Worm (Caenorhabditis elegans) whole organism, L2 larva: ENCODE measurements around the gene Y38F1A.4.

Source experiments
- F13H6.1 ChIP-seq: sonication (generic microtip); optimal IDR thresholded peaks from 2 replicates; lab custom pipeline; 2016; ENCODE audit warnings: missing genetic modification characterization, missing compliant biosample characterization
- R02D3.7 ChIP-seq: fragments of 150-350 bp; optimal IDR thresholded peaks from 2 replicates; lab custom pipeline; 2014; ENCODE audit warnings: missing biosample characterization, missing genetic modification characterization
- Y55F3AM.14 ChIP-seq: fragments of 200-800 bp; sonication (Bioruptor generic); optimal IDR thresholded peaks from 2 replicates; lab custom pipeline; 2018; ENCODE audit warnings: mild to moderate bottlenecking, missing genetic modification characterization, missing compliant biosample characterization
- alr-1 ChIP-seq: fragments of 150-350 bp; optimal IDR thresholded peaks from 2 replicates; lab custom pipeline; 2014; ENCODE audit warnings: missing biosample characterization, missing genetic modification characterization
- aly-2 ChIP-seq: fragments of 150-350 bp; optimal IDR thresholded peaks from 2 replicates; lab custom pipeline; 2014; ENCODE audit warnings: missing biosample characterization, missing genetic modification characterization
- blmp-1 ChIP-seq: sonication (generic microtip); optimal IDR thresholded peaks from 2 replicates; lab custom pipeline; 2017; ENCODE audit warnings: missing genetic modification characterization, mild to moderate bottlenecking, missing compliant biosample characterization, antibody characterized with exemption, moderate library complexity; ENCODE audit not compliant: insufficient read depth
- ceh-82 ChIP-seq: fragments of 150-350 bp; optimal IDR thresholded peaks from 2 replicates; lab custom pipeline; 2014; ENCODE audit warnings: missing biosample characterization, missing genetic modification characterization
- crh-2 ChIP-seq: sonication (generic microtip); optimal IDR thresholded peaks from 2 replicates; lab custom pipeline; 2017; ENCODE audit warnings: missing biosample characterization, missing genetic modification characterization
- egl-27 ChIP-seq: sonication (generic microtip); optimal IDR thresholded peaks from 3 replicates; lab custom pipeline; 2017; ENCODE audit warnings: missing biosample characterization, missing genetic modification reagents, missing genetic modification characterization
- elt-1 ChIP-seq: fragments of 150-350 bp; optimal IDR thresholded peaks from 2 replicates; lab custom pipeline; 2014; ENCODE audit warnings: missing biosample characterization, missing genetic modification characterization
- fos-1 ChIP-seq: fragments of 150-350 bp; optimal IDR thresholded peaks from 2 replicates; lab custom pipeline; 2014; ENCODE audit warnings: missing biosample characterization, missing genetic modification characterization
- gmeb-1 ChIP-seq: fragments of 150-350 bp; optimal IDR thresholded peaks from 2 replicates; lab custom pipeline; 2014; ENCODE audit warnings: missing biosample characterization, missing genetic modification characterization
- lin-11 ChIP-seq: fragments of 150-350 bp; sonication (generic microtip); optimal IDR thresholded peaks from 2 replicates; lab custom pipeline; 2014; ENCODE audit warnings: missing biosample characterization, missing genetic modification characterization, inconsistent platforms, mixed read lengths
- lin-13 ChIP-seq: fragments of 150-350 bp; optimal IDR thresholded peaks from 2 replicates; lab custom pipeline; 2014; ENCODE audit warnings: missing biosample characterization, missing genetic modification reagents, missing genetic modification characterization
- lin-39 ChIP-seq: fragments of 150-350 bp; optimal IDR thresholded peaks from 2 replicates; lab custom pipeline; 2014; ENCODE audit warnings: missing biosample characterization, missing genetic modification reagents, missing genetic modification characterization
- lsy-2 ChIP-seq, 2 experiments: fragments of 150-350 bp in 1 of 2; sonication (generic microtip) in 1 of 2; optimal IDR thresholded peaks; 2 replicates each; lab custom pipeline; 2014 to 2017; ENCODE audit warnings: missing biosample characterization in 2 of 2, missing genetic modification characterization in 2 of 2
- mbf-1 ChIP-seq: sonication (generic microtip); optimal IDR thresholded peaks from 2 replicates; lab custom pipeline; 2017; ENCODE audit warnings: missing biosample characterization, missing genetic modification characterization
- mdl-1 ChIP-seq, 2 experiments: fragments of 150-350 bp in 1 of 2; sonication (generic microtip) in 1 of 2; optimal IDR thresholded peaks; 2 replicates each; lab custom pipeline; 2017; ENCODE audit warnings: missing biosample characterization in 2 of 2, missing genetic modification characterization in 2 of 2
- nhr-11 ChIP-seq: fragments of 150-350 bp; optimal IDR thresholded peaks from 2 replicates; lab custom pipeline; 2014; ENCODE audit warnings: missing biosample characterization, missing genetic modification characterization
- nhr-12 ChIP-seq: fragments of 150-350 bp; optimal IDR thresholded peaks from 2 replicates; lab custom pipeline; 2014; ENCODE audit warnings: missing biosample characterization, missing genetic modification characterization
- nhr-129 ChIP-seq: fragments of 150-350 bp; optimal IDR thresholded peaks from 2 replicates; lab custom pipeline; 2014; ENCODE audit warnings: missing biosample characterization, missing genetic modification characterization
- nhr-21 ChIP-seq: fragments of 150-350 bp; optimal IDR thresholded peaks from 2 replicates; lab custom pipeline; 2014; ENCODE audit warnings: missing biosample characterization, missing genetic modification characterization
- nhr-23 ChIP-seq: fragments of 150-350 bp; optimal IDR thresholded peaks from 2 replicates; lab custom pipeline; 2014; ENCODE audit warnings: missing biosample characterization, missing genetic modification reagents, missing genetic modification characterization
- nhr-237 ChIP-seq: fragments of 150-350 bp; optimal IDR thresholded peaks from 2 replicates; lab custom pipeline; 2014; ENCODE audit warnings: missing biosample characterization, missing genetic modification characterization
- nhr-25 ChIP-seq: fragments of 150-350 bp; sonication (generic microtip); optimal IDR thresholded peaks from 3 replicates; lab custom pipeline; 2014; ENCODE audit warnings: missing biosample characterization, missing genetic modification characterization
- nhr-6 ChIP-seq: fragments of 150-350 bp; optimal IDR thresholded peaks from 2 replicates; lab custom pipeline; 2014; ENCODE audit warnings: missing biosample characterization, missing genetic modification characterization
- nhr-77 ChIP-seq: fragments of 150-350 bp; optimal IDR thresholded peaks from 2 replicates; lab custom pipeline; 2014; ENCODE audit warnings: missing biosample characterization, missing genetic modification characterization
- peb-1 ChIP-seq: fragments of 150-350 bp; optimal IDR thresholded peaks from 2 replicates; lab custom pipeline; 2014; ENCODE audit warnings: missing biosample characterization, missing genetic modification characterization
- sem-4 ChIP-seq: fragments of 150-350 bp; optimal IDR thresholded peaks from 2 replicates; lab custom pipeline; 2014; ENCODE audit warnings: missing biosample characterization, missing genetic modification reagents, missing genetic modification characterization
- skn-1 ChIP-seq: sonication (generic microtip); optimal IDR thresholded peaks from 2 replicates; lab custom pipeline; 2017; ENCODE audit warnings: missing biosample characterization, missing genetic modification characterization
- sma-3 ChIP-seq: sonication (generic microtip); optimal IDR thresholded peaks from 2 replicates; lab custom pipeline; 2016; ENCODE audit warnings: missing genetic modification reagents, missing genetic modification characterization, missing compliant biosample characterization
- sma-9 ChIP-seq, 2 experiments: fragments of 150-350 bp in 1 of 2; sonication (generic microtip) in 1 of 2; optimal IDR thresholded peaks; 2 replicates each; lab custom pipeline; 2014 to 2016; ENCODE audit warnings: missing genetic modification characterization in 2 of 2, mild to moderate bottlenecking in 1 of 2, missing biosample characterization in 1 of 2, missing compliant biosample characterization in 1 of 2, missing genetic modification reagents in 1 of 2, moderate library complexity in 1 of 2
- snpc-4 ChIP-seq: fragments of 150-350 bp; optimal IDR thresholded peaks from 2 replicates; lab custom pipeline; 2014; ENCODE audit warnings: missing biosample characterization, missing genetic modification characterization
- unc-55 ChIP-seq: fragments of 150-350 bp; sonication (generic microtip); optimal IDR thresholded peaks from 3 replicates; lab custom pipeline; 2014; ENCODE audit warnings: missing biosample characterization, missing genetic modification reagents, missing genetic modification characterization
- unc-62 ChIP-seq: fragments of 150-350 bp; optimal IDR thresholded peaks from 2 replicates; lab custom pipeline; 2014; ENCODE audit warnings: missing biosample characterization, missing genetic modification reagents, missing genetic modification characterization
- zag-1 ChIP-seq: fragments of 150-350 bp; optimal IDR thresholded peaks from 2 replicates; lab custom pipeline; 2014; ENCODE audit warnings: missing biosample characterization, missing genetic modification characterization
- ztf-1 ChIP-seq: fragments of 200-800 bp; sonication (Bioruptor generic); conservative IDR thresholded peaks from 2 replicates; pipeline ENCODE4 v1.3.6; 2022; ENCODE audit warnings: missing genetic modification characterization, missing compliant biosample characterization
- ztf-11 ChIP-seq: sonication (generic microtip); optimal IDR thresholded peaks from 2 replicates; lab custom pipeline; 2017; ENCODE audit warnings: missing biosample characterization, missing genetic modification characterization
- ztf-4 ChIP-seq: fragments of 150-350 bp; optimal IDR thresholded peaks from 2 replicates; lab custom pipeline; 2014; ENCODE audit warnings: missing biosample characterization, missing genetic modification characterization

Gene Y38F1A.4

DNA sequence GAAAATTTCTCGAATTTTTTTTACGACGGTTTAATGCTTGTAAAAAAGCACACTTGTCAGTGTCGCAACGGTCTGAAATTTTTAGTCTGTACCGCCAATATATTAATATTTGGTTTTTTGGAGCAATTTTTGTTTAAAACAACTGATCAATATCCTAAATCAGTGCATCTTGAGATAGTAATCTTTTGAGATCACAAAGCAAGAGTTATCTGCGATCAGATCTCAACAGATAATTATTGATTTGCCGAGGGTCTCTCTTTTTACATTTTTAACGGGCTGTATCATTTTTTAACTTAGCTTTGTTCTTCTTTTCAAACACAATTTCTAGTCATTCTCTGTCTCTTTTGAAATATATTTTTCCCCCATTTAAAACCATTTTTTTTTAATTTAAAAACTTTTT, 4.4 kb downstream of the Y38F1A.4 start:
- TF ChIP-seq elt-1 (tag; lab: Kevin White, UChicago) (peak; percentile 75), Y55F3AM.14 (GFP tag; lab: Kevin White, UChicago) (no peak)

DNA sequence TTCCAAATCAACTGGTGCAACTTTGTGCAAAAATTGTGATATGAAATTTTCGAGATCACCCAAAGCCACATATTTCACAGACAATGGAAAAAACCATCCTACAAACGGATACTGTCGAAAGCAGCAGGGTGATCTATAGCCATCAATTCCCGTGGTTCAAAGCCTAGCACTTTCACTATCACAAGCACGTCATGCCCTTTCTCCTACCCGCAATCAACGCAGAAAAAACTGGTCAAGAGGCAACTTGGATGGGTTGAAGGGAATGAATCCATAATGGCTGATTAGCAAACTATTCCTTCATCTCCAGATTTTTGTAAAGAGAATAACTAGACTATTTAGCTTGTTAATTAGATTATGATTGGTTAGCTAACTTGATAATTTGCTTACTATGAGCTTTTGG, 7.8 kb downstream of the Y38F1A.4 start:
- TF ChIP-seq blmp-1 (tag; lab: Kevin White, UChicago): peak; percentile 30
- TF ChIP-seq unc-62 (GFP tag; lab: Kevin White, UChicago): no peak

DNA sequence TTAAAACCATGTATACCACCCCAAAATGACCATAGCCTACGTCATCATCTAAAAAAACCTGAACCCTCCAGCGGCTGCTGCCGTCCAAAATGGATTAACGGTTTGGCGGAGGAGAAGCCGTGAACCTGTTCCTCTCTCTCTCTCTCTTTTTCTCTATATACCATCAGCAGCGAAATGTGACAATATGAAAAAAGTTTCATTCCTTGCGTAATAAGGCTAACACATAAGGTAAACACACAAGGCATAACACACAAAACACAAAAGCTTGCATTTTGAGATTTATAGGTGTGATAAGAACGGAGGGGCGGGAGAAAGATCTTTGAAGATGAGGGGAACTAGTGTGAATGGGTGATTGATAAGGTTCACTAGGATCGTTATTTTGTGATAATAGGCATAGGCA, 8.2 kb downstream of the Y38F1A.4 start:
- peak; percentile 1 for TF ChIP-seq blmp-1 (tag; lab: Kevin White, UChicago)
- TF ChIP-seq nhr-25 (tag; lab: Kevin White, UChicago): peak; percentile 64
- TF ChIP-seq gmeb-1 (tag; lab: Kevin White, UChicago): no peak
- peak; percentile 31 for TF ChIP-seq nhr-21

DNA sequence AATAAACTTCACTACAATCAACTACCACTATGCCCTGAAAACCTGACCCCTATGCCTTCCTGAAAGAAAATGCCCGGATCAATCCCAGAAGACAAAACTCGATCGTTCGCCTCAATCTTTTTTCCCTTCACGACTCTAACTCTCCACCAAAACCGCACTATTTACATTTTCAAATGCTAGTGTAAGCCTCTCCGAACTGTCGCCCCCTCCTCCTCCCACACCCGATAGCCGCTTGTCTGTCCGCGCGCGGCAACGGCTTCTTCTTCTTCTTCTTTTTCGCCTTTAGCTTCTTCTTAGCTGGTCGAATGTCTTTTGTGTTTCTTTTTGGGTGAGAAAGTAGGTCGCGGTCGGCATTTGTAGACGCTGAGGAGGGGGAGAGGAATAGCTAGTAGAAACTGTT, 9.3 kb downstream of the Y38F1A.4 start:
- no peak for TF ChIP-seq nhr-21
- no peak for TF ChIP-seq Y55F3AM.14 (GFP tag; lab: Kevin White, UChicago)
- no peak for TF ChIP-seq crh-2 (tag; lab: Kevin White, UChicago)
- no peak for TF ChIP-seq ztf-1 (GFP tag; lab: Robert Waterston, UW)
- TF ChIP-seq snpc-4 (tag; lab: Kevin White, UChicago): no peak
- no peak for TF ChIP-seq ceh-82 (tag; lab: Kevin White, UChicago)
- TF ChIP-seq lsy-2 (tag; optimal IDR thresholded peaks at IDR 0.05; lab: Kevin White, UChicago): no peak
- no peak for TF ChIP-seq ztf-11 (tag; lab: Kevin White, UChicago)
- TF ChIP-seq elt-1 (tag; lab: Kevin White, UChicago): no peak
- TF ChIP-seq nhr-77: no peak
- no peak for TF ChIP-seq aly-2 (tag; lab: Kevin White, UChicago)
- no peak for TF ChIP-seq sma-9 (GFP tag; optimal IDR thresholded peaks at IDR 0.05; lab: Kevin White, UChicago)
- TF ChIP-seq sma-9 (tag; optimal IDR thresholded peaks at IDR 0.05; lab: Kevin White, UChicago): no peak
- TF ChIP-seq nhr-25 (tag; lab: Kevin White, UChicago): no peak
- TF ChIP-seq zag-1 (tag; lab: Kevin White, UChicago): no peak
- no peak for TF ChIP-seq sem-4
- no peak for TF ChIP-seq egl-27
- TF ChIP-seq lin-13 (GFP tag; lab: Kevin White, UChicago): no peak
- TF ChIP-seq unc-62 (GFP tag; lab: Kevin White, UChicago): no peak

DNA sequence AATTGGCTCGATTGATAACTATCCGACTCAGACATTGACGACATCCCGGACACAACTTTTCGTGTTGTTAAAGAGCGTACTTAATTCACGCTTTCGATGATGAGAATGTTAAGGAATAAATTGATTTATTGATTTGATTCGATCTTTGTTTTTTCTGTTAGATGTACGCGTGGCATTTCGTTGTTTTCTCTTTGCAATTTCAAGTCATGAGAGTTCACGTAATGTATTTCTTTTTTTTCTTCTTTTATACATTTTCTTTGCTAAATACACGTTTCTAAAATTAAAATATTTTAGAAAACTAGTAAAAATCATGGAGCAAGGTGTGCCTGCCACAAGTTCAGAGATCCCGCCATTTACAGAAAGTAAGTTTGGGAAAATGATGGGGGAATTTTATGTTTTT, 14.9 kb downstream of the Y38F1A.4 start, which contains the start of the genes Y38F1A.1 and Y38F1A.2:
Y38F1A.1 (minus strand) TSS at position 101 of the 400 bp plus-strand sequence.
Y38F1A.2 (plus strand) TSS at position 289 of the 400 bp plus-strand sequence.
- TF ChIP-seq ztf-4 (tag; lab: Kevin White, UChicago): no peak
- TF ChIP-seq nhr-21: no peak
- TF ChIP-seq nhr-23 (tag; lab: Kevin White, UChicago): no peak
- no peak for TF ChIP-seq nhr-237
- TF ChIP-seq R02D3.7 (tag; lab: Kevin White, UChicago): no peak
- no peak for TF ChIP-seq sma-3 (GFP tag; lab: Kevin White, UChicago)
- TF ChIP-seq nhr-129 (tag; lab: Kevin White, UChicago): no peak
- TF ChIP-seq mdl-1 (tag; optimal IDR thresholded peaks at IDR 0.05; lab: Kevin White, UChicago): no peak
- TF ChIP-seq skn-1: no peak
- TF ChIP-seq crh-2 (tag; lab: Kevin White, UChicago): no peak
- no peak for TF ChIP-seq sma-9 (GFP tag; optimal IDR thresholded peaks at IDR 0.05; lab: Kevin White, UChicago)
- TF ChIP-seq sma-9 (tag; optimal IDR thresholded peaks at IDR 0.05; lab: Kevin White, UChicago): no peak
- TF ChIP-seq nhr-6: no peak
- TF ChIP-seq, all 48 proteins: peak for 0

DNA sequence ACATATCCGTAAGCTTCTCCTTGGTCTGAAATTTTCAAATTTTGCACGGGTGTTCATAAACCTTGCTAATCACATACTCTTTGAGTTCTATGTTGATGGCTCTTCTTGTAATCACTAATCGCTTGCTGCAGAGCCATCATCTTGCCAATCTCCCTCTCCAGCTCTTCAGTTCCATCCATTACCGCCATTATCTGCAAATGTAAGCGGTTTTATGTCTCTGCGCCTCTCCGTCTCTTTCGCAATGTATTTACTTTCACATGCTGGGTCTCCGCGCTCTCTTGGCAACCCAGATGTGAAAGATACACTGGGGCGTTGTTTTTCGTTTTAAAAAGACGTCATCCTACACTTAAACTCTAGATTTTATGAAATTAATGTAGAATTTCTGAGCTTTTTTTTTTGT, 16.2 kb downstream of the Y38F1A.4 start:
- TF ChIP-seq ceh-82 (tag; lab: Kevin White, UChicago) (no peak), crh-2 (tag; lab: Kevin White, UChicago) (peak; percentile 30), lin-13 (GFP tag; lab: Kevin White, UChicago) (peak; percentile 11), lsy-2 (tag; optimal IDR thresholded peaks at IDR 0.05; lab: Kevin White, UChicago) (peak in 1 of 2 experiments; percentile 49), sma-9 (GFP tag; optimal IDR thresholded peaks at IDR 0.05; lab: Kevin White, UChicago) (peak; percentile 59), sma-9 (tag; optimal IDR thresholded peaks at IDR 0.05; lab: Kevin White, UChicago) (no peak), alr-1 (tag; lab: Kevin White, UChicago) (no peak), peb-1 (tag; lab: Kevin White, UChicago) (no peak), aly-2 (tag; lab: Kevin White, UChicago) (no peak), nhr-11 (no peak), sma-3 (GFP tag; lab: Kevin White, UChicago) (peak; percentile 10), lin-11 (tag; lab: Kevin White, UChicago) (no peak), unc-55 (peak; percentile 54), nhr-12 (tag; lab: Kevin White, UChicago) (no peak), snpc-4 (tag; lab: Kevin White, UChicago) (peak; percentile 76), mbf-1 (tag; lab: Kevin White, UChicago) (no peak), nhr-129 (tag; lab: Kevin White, UChicago) (peak; percentile 63), nhr-237 (no peak), skn-1 (no peak), mdl-1 (tag; optimal IDR thresholded peaks at IDR 0.05; lab: Kevin White, UChicago) (no peak), fos-1 (tag; lab: Kevin White, UChicago) (peak; percentile 31), F13H6.1 (tag; lab: Kevin White, UChicago) (peak; percentile 3), ztf-11 (tag; lab: Kevin White, UChicago) (no peak), nhr-21 (no peak), lin-39 (no peak), R02D3.7 (tag; lab: Kevin White, UChicago) (no peak), zag-1 (tag; lab: Kevin White, UChicago) (no peak), elt-1 (tag; lab: Kevin White, UChicago) (no peak)
